Worm (Caenorhabditis elegans) whole organism, mixed stage, embryonic: ENCODE measurements around the gene lin-56.

Source experiments
- M03D4.4 ChIP-seq: sonication (generic microtip); optimal IDR thresholded peaks from 2 replicates; lab custom pipeline; 2017; ENCODE audit warnings: mild to moderate bottlenecking, missing genetic modification characterization, missing compliant biosample characterization
- bed-3 ChIP-seq: fragments of 200-800 bp; sonication (Bioruptor generic); optimal IDR thresholded peaks from 3 replicates; lab custom pipeline; 2018; ENCODE audit warnings: mild to moderate bottlenecking, missing genetic modification characterization, moderate library complexity, missing compliant biosample characterization
- blmp-1 ChIP-seq: fragments of 150-350 bp; optimal IDR thresholded peaks from 2 replicates; lab custom pipeline; 2014; ENCODE audit warnings: missing biosample characterization, missing genetic modification characterization
- ceh-39 ChIP-seq: fragments of 150-350 bp; optimal IDR thresholded peaks from 2 replicates; lab custom pipeline; 2014; ENCODE audit warnings: missing biosample characterization, missing genetic modification characterization
- ceh-43 ChIP-seq: fragments of 200-800 bp; sonication (Bioruptor generic); optimal IDR thresholded peaks from 2 replicates; lab custom pipeline; 2018; ENCODE audit warnings: mild to moderate bottlenecking, missing genetic modification characterization, moderate library complexity, missing compliant biosample characterization
- ceh-83 ChIP-seq: fragments of 200-800 bp; sonication (Bioruptor generic); optimal IDR thresholded peaks from 2 replicates; lab custom pipeline; 2018; ENCODE audit warnings: mild to moderate bottlenecking, missing genetic modification characterization, missing compliant biosample characterization
- ces-1 ChIP-seq: fragments of 150-350 bp; optimal IDR thresholded peaks from 2 replicates; lab custom pipeline; 2014; ENCODE audit warnings: missing biosample characterization, missing genetic modification reagents, missing genetic modification characterization
- cnd-1 ChIP-seq: fragments of 200-800 bp; sonication (Bioruptor generic); optimal IDR thresholded peaks from 2 replicates; lab custom pipeline; 2018; ENCODE audit warnings: mild to moderate bottlenecking, missing genetic modification characterization, missing compliant biosample characterization
- drap-1 ChIP-seq: fragments of 200-800 bp; sonication (Bioruptor generic); optimal IDR thresholded peaks from 3 replicates; lab custom pipeline; 2018; ENCODE audit warnings: mild to moderate bottlenecking, missing genetic modification characterization, missing compliant biosample characterization
- elt-1 ChIP-seq: sonication (generic microtip); optimal IDR thresholded peaks from 2 replicates; lab custom pipeline; 2017; ENCODE audit warnings: missing genetic modification characterization, mild to moderate bottlenecking, missing compliant biosample characterization, antibody characterized with exemption, moderate library complexity, borderline replicate concordance; ENCODE audit not compliant: insufficient read depth
- elt-3 ChIP-seq: fragments of 150-350 bp; optimal IDR thresholded peaks from 2 replicates; lab custom pipeline; 2014; ENCODE audit warnings: missing biosample characterization, missing genetic modification characterization
- flh-1 ChIP-seq: fragments of 200-800 bp; sonication (Bioruptor generic); optimal IDR thresholded peaks from 2 replicates; lab custom pipeline; 2018; ENCODE audit warnings: mild to moderate bottlenecking, missing genetic modification characterization, moderate library complexity, missing compliant biosample characterization
- ham-2 ChIP-seq: fragments of 200-800 bp; sonication (Bioruptor generic); optimal IDR thresholded peaks from 2 replicates; lab custom pipeline; 2018; ENCODE audit warnings: mild to moderate bottlenecking, missing genetic modification characterization, missing compliant biosample characterization
- hlh-1 ChIP-seq: fragments of 150-350 bp; optimal IDR thresholded peaks from 2 replicates; lab custom pipeline; 2014; ENCODE audit warnings: missing biosample characterization, missing genetic modification reagents, missing genetic modification characterization
- lin-13 ChIP-seq: fragments of 150-350 bp; optimal IDR thresholded peaks from 2 replicates; lab custom pipeline; 2014; ENCODE audit warnings: missing biosample characterization, missing genetic modification characterization
- lsy-2 ChIP-seq: fragments of 150-350 bp; optimal IDR thresholded peaks from 2 replicates; lab custom pipeline; 2014; ENCODE audit warnings: missing biosample characterization, missing genetic modification characterization
- mab-5 ChIP-seq: fragments of 150-350 bp; optimal IDR thresholded peaks from 2 replicates; lab custom pipeline; 2014; ENCODE audit warnings: missing biosample characterization, missing genetic modification characterization
- mep-1 ChIP-seq: fragments of 150-350 bp; optimal IDR thresholded peaks from 2 replicates; lab custom pipeline; 2017; ENCODE audit warnings: missing biosample characterization, missing genetic modification reagents, missing genetic modification characterization, inconsistent platforms
- mls-2 ChIP-seq: sonication (generic microtip); optimal IDR thresholded peaks from 2 replicates; lab custom pipeline; 2016; ENCODE audit warnings: mild to moderate bottlenecking, missing genetic modification characterization, moderate library complexity, missing compliant biosample characterization
- nhr-12 ChIP-seq: fragments of 150-350 bp; optimal IDR thresholded peaks from 2 replicates; lab custom pipeline; 2014; ENCODE audit warnings: missing biosample characterization, missing genetic modification characterization
- nhr-2 ChIP-seq: fragments of 150-350 bp; optimal IDR thresholded peaks from 2 replicates; lab custom pipeline; 2014; ENCODE audit warnings: missing biosample characterization, missing genetic modification characterization
- nhr-237 ChIP-seq: fragments of 150-350 bp; optimal IDR thresholded peaks from 2 replicates; lab custom pipeline; 2014; ENCODE audit warnings: missing biosample characterization, missing genetic modification characterization
- nhr-28 ChIP-seq: fragments of 150-350 bp; optimal IDR thresholded peaks from 2 replicates; lab custom pipeline; 2014; ENCODE audit warnings: missing biosample characterization, missing genetic modification characterization
- nhr-76 ChIP-seq: sonication (generic microtip); optimal IDR thresholded peaks from 2 replicates; lab custom pipeline; 2017; ENCODE audit warnings: missing biosample characterization, missing genetic modification characterization
- pha-4 ChIP-seq: fragments of 150-350 bp; optimal IDR thresholded peaks from 2 replicates; lab custom pipeline; 2018; ENCODE audit warnings: missing biosample characterization, missing genetic modification reagents, missing genetic modification characterization
- sem-2 ChIP-seq: fragments of 200-800 bp; sonication (Bioruptor generic); optimal IDR thresholded peaks from 2 replicates; lab custom pipeline; 2018; ENCODE audit warnings: mild to moderate bottlenecking, missing genetic modification characterization, missing compliant biosample characterization
- sptf-1 ChIP-seq: sonication (generic microtip); optimal IDR thresholded peaks from 2 replicates; lab custom pipeline; 2017; ENCODE audit warnings: mild to moderate bottlenecking, missing genetic modification characterization, moderate library complexity, missing compliant biosample characterization
- unc-120 ChIP-seq: sonication (generic microtip); optimal IDR thresholded peaks from 2 replicates; lab custom pipeline; 2017; ENCODE audit warnings: missing genetic modification characterization, missing compliant biosample characterization; ENCODE audit not compliant: poor library complexity, severe bottlenecking
- unc-39 ChIP-seq: fragments of 150-350 bp; optimal IDR thresholded peaks from 2 replicates; lab custom pipeline; 2014; ENCODE audit warnings: missing biosample characterization, missing genetic modification characterization
- zip-8 ChIP-seq: fragments of 150-350 bp; optimal IDR thresholded peaks from 2 replicates; lab custom pipeline; 2014; ENCODE audit warnings: missing biosample characterization, missing genetic modification characterization

Gene lin-56

DNA sequence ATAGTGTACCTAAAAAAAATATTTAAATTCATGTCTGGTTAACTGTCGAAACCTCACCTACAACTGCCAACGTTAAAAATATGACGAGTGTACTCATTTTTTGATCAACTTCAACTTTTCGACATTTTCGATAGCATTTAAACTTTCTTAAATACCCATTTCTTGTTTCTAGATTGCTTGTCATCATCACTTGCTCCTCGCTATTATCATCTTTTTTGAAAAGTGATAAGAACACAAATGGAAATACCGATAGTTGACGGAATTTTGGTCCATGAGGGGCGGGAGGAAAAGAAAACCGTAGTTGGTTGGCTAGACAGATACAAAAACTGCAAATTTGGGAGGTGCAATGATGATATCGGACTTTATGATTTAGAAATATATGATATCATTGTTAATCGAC is 20.4 kb downstream of the lin-56 start, which contains the start of gene clec-143:
TSS of gene clec-143 (minus strand) at position 139 of the 400 bp plus-strand sequence.
- no peak for TF ChIP-seq ces-1 (GFP tag; lab: Kevin White, UChicago)
- TF ChIP-seq zip-8 (tag; lab: Kevin White, UChicago), result no peak
- no peak for TF ChIP-seq bed-3 (GFP tag; lab: Kevin White, UChicago)
- no peak for TF ChIP-seq elt-3
- TF ChIP-seq hlh-1 (tag; lab: Kevin White, UChicago), result no peak

DNA sequence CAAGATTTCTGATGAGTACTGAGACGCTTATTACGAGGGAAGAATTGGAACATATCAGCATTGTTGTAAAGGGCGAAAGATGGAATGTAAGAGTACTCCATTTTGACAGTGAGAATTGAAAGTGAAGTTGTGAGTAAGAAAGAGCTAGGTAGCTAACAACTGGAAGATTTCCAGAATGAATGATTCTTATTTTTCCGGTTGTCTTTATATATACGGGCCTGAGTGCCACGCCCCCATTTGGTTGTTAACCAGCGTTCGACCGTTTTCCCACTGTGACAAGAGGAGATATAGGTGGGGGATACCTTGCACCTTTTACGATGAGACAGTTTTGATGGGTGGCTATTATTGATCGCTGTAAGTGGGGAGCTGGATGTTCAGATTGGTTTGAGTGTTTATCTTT is 21.4 kb downstream of the lin-56 start, which contains the start of gene ZK666.1:
TSS of gene ZK666.1 (minus strand) at position 101 of the 400 bp plus-strand sequence.
- TF ChIP-seq ceh-83 (no peak), flh-1 (GFP tag; lab: Kevin White, UChicago) (no peak), ham-2 (GFP tag; lab: Kevin White, UChicago) (no peak), sptf-1 (no peak), ceh-39 (no peak), blmp-1 (tag; lab: Kevin White, UChicago) (no peak), mls-2 (no peak), unc-120 (tag; lab: Kevin White, UChicago) (no peak), bed-3 (GFP tag; lab: Kevin White, UChicago) (no peak), unc-39 (no peak), drap-1 (GFP tag; lab: Kevin White, UChicago) (no peak), hlh-1 (tag; lab: Kevin White, UChicago) (no peak)

DNA sequence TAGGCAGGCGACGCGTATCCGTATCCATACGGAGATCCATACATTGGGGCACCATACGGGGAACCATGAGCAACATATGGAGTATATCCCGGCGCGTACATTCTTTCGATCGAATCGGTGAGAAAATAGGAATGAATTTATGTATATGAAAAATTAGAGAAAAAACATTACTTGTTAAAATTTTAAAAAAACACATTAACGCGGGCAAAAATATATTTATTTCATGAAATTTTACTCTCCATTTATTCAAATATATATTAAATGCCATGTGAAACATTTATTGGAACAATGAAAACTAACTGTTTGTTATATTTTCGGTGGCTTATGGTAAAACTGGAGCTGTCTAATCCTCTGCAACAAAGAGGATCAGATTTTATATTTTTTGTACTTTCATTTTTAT is 22.0 kb downstream of the lin-56 start, which contains the start of gene ZK666.2:
TSS of gene ZK666.2 (minus strand) at position 101 of the 400 bp plus-strand sequence.
- TF ChIP-seq mab-5 (tag; lab: Kevin White, UChicago) (no peak), ceh-43 (GFP tag; lab: Kevin White, UChicago) (no peak), sem-2 (GFP tag; lab: Kevin White, UChicago) (no peak), nhr-237 (no peak), elt-3 (no peak)

DNA sequence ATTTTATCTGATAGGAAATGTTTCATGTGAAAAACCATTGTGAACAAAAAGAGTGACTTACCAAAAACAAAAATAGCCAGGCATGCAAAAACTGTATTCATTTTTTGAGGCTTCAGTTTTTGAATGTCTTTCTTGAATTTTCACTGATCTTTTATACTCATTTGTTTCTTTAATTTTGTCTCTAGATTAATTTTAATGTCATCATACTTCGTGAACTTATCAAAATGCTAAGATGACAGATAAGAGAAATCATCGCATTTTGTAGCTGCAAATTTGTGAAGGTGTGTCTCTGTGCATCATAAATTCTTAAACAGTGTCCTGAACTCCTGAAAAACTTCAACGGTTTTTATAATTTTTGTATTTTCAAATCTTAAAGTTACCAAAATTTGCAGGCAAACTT is 26.2 kb downstream of the lin-56 start, which contains the start of gene clec-58:
TSS of gene clec-58 (minus strand) at position 101 of the 400 bp plus-strand sequence.
- TF ChIP-seq pha-4 (tag; lab: Kevin White, UChicago), result no peak

DNA sequence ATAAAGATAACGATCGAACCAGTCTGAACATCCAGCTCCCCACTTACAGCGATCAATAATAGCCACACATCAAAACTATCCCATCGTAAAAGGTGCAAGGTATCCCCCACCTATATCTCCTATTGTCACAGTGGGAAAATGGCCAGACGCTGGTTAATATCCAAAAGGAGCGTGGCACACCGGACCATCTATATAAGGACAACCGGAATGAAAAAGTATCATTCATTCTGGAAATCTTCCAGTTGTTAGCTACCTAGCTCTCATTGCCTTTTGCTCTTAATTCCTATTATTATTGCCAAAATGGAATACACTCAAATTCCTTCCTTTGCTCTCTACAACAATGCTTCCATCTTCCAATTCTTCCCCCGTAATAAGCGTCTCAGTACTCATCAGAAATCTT is 27.2 kb downstream of the lin-56 start, which contains the start of gene ZK666.4:
TSS of gene ZK666.4 (plus strand) at position 301 of the 400 bp plus-strand sequence.
- TF ChIP-seq zip-8 (tag; lab: Kevin White, UChicago), result no peak
- TF ChIP-seq, all 35 proteins: peak for 0

DNA sequence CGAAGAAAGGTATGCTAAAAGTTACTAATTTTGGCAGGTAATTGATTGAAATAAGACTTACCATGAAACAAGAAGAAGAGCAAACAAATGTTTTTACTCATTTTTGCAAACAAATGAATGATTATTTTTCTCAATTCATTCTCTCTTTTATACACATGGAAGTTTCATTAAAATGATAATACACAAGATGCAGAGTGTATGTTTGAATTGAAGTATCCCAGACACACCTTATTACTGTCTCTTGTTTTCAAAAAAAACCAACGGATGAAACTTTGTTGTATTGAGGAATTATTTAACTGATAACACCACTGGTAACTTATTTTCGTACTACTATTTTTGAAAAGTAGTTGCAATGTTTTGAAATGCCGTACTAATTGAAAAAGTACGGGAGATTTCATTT is 29.5 kb downstream of the lin-56 start, which contains the start of gene clec-59:
TSS of gene clec-59 (minus strand) at position 101 of the 400 bp plus-strand sequence.
- TF ChIP-seq nhr-28 (tag; lab: Kevin White, UChicago) (no peak), lsy-2 (tag; lab: Kevin White, UChicago) (no peak), sptf-1 (no peak), nhr-12 (tag; lab: Kevin White, UChicago) (no peak), ceh-39 (no peak), sem-2 (GFP tag; lab: Kevin White, UChicago) (no peak), M03D4.4 (tag; lab: Kevin White, UChicago) (no peak), mep-1 (tag; lab: Kevin White, UChicago) (no peak)

DNA sequence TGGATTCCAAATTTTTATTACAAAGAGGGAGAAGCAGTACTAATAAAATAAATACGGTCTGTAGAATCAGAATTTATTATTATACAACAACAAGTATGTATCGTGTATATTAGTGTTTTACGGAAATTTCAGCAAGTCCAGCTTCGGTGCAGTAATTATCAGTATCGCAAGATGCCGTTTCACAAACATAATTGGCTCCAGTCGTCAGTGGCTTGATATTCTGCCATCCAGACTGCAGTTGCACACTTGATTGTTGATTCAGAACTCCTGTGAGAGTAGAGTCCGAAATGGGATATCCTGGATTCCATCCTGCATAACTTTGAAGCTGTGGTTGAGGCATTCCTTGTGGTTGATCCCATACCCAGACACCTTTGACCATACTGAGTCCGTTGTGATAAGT is 30.2 kb downstream of the lin-56 start:
- TF ChIP-seq lin-13 (tag; lab: Kevin White, UChicago), result no peak
- no peak for TF ChIP-seq elt-1
- TF ChIP-seq flh-1 (GFP tag; lab: Kevin White, UChicago), result no peak
- TF ChIP-seq ces-1 (GFP tag; lab: Kevin White, UChicago), result no peak
- TF ChIP-seq sem-2 (GFP tag; lab: Kevin White, UChicago), result no peak
- no peak for TF ChIP-seq mab-5 (tag; lab: Kevin White, UChicago)
- no peak for TF ChIP-seq nhr-2 (tag; lab: Kevin White, UChicago)
- no peak for TF ChIP-seq cnd-1 (tag; lab: Kevin White, UChicago)
- TF ChIP-seq nhr-76 (tag; lab: Kevin White, UChicago), result no peak
